Worm (Caenorhabditis elegans) whole organism, L1 larva: ENCODE data around the gene T28D6.3.

Source experiments
- C04F5.9 ChIP-seq: sonication (generic microtip); optimal IDR thresholded peaks from 2 replicates; lab custom pipeline; 2016; ENCODE audit warnings: missing genetic modification characterization, missing compliant biosample characterization
- C34B4.2 ChIP-seq: sonication (generic microtip); optimal IDR thresholded peaks from 2 replicates; lab custom pipeline; 2017; ENCODE audit warnings: mild to moderate bottlenecking, missing genetic modification characterization, missing compliant biosample characterization
- aha-1 ChIP-seq: fragments of 150-350 bp; optimal IDR thresholded peaks from 2 replicates; lab custom pipeline; 2014; ENCODE audit warnings: missing biosample characterization, missing genetic modification characterization
- alr-1 ChIP-seq: fragments of 200-800 bp; sonication (Bioruptor generic); optimal IDR thresholded peaks from 2 replicates; lab custom pipeline; 2018; ENCODE audit warnings: borderline replicate concordance, mild to moderate bottlenecking, missing genetic modification characterization, missing compliant biosample characterization
- aly-2 ChIP-seq: fragments of 150-350 bp; optimal IDR thresholded peaks from 2 replicates; lab custom pipeline; 2014; ENCODE audit warnings: missing biosample characterization, missing genetic modification characterization
- ceh-8 ChIP-seq: fragments of 200-800 bp; sonication (Bioruptor generic); optimal IDR thresholded peaks from 2 replicates; lab custom pipeline; 2018; ENCODE audit warnings: mild to moderate bottlenecking, missing genetic modification characterization, moderate library complexity, missing compliant biosample characterization
- ceh-82 ChIP-seq, 3 experiments: fragments of 150-350 bp in 1 of 3; sonication (generic microtip) in 2 of 3; optimal IDR thresholded peaks; 2 replicates each; lab custom pipeline; 2014 to 2017; ENCODE audit warnings: missing biosample characterization in 3 of 3, missing genetic modification characterization in 3 of 3
- ceh-88 ChIP-seq: fragments of 200-800 bp; sonication (Bioruptor generic); IDR thresholded peaks from 2 replicates; pipeline ENCODE4 v1.3.6; 2022; ENCODE audit warnings: missing genetic modification characterization, missing compliant biosample characterization
- efl-1 ChIP-seq, 4 experiments: fragments of 150-350 bp; optimal IDR thresholded peaks in 3 of 4; peaks in 1 of 4; 1 replicate in 1 of 4; 2 replicates in 3 of 4; lab custom pipeline; 2014; ENCODE audit warnings: missing biosample characterization in 2 of 4, missing genetic modification characterization in 2 of 4, missing genetic modification reagents in 2 of 4
- elt-2 ChIP-seq: sonication (generic microtip); optimal IDR thresholded peaks from 2 replicates; lab custom pipeline; 2016; ENCODE audit warnings: missing genetic modification characterization, mild to moderate bottlenecking, inconsistent platforms, missing compliant biosample characterization, missing genetic modification reagents
- elt-3 ChIP-seq, 6 experiments: fragments of 150-350 bp in 1 of 6; sonication (generic microtip); optimal IDR thresholded peaks; 2 replicates each; lab custom pipeline; 2017 to 2018; ENCODE audit warnings: missing biosample characterization in 6 of 6, missing genetic modification characterization in 6 of 6, inconsistent platforms in 1 of 6
- fkh-8 ChIP-seq: sonication (generic microtip); optimal IDR thresholded peaks from 2 replicates; lab custom pipeline; 2016; ENCODE audit warnings: mild to moderate bottlenecking, missing genetic modification characterization, missing compliant biosample characterization
- fos-1 ChIP-seq: fragments of 150-350 bp; optimal IDR thresholded peaks from 2 replicates; lab custom pipeline; 2014; ENCODE audit warnings: missing biosample characterization, missing genetic modification characterization
- grh-1 ChIP-seq: fragments of 200-800 bp; sonication (Bioruptor generic); IDR thresholded peaks from 2 replicates; pipeline ENCODE4 v1.3.6; 2022; ENCODE audit warnings: missing genetic modification reagents, missing genetic modification characterization, missing compliant biosample characterization
- hlh-17 ChIP-seq: fragments of 200-800 bp; sonication (Bioruptor generic); optimal IDR thresholded peaks from 2 replicates; lab custom pipeline; 2018; ENCODE audit warnings: missing genetic modification characterization, mild to moderate bottlenecking, missing compliant biosample characterization, moderate library complexity, borderline replicate concordance
- hpl-2 ChIP-seq: fragments of 150-350 bp; optimal IDR thresholded peaks from 2 replicates; lab custom pipeline; 2014; ENCODE audit warnings: missing biosample characterization, missing genetic modification reagents, missing genetic modification characterization
- jun-1 ChIP-seq: fragments of 150-350 bp; optimal IDR thresholded peaks from 2 replicates; lab custom pipeline; 2014; ENCODE audit warnings: missing biosample characterization, missing genetic modification reagents, missing genetic modification characterization
- lin-13 ChIP-seq: fragments of 150-350 bp; optimal IDR thresholded peaks from 2 replicates; lab custom pipeline; 2014; ENCODE audit warnings: missing biosample characterization, missing genetic modification reagents, missing genetic modification characterization
- lin-35 ChIP-seq, 2 experiments: fragments of 150-350 bp; optimal IDR thresholded peaks; 2 replicates each; lab custom pipeline; 2014; ENCODE audit warnings: missing biosample characterization in 2 of 2, missing genetic modification characterization in 2 of 2, missing genetic modification reagents in 2 of 2
- lin-39 ChIP-seq: fragments of 150-350 bp; optimal IDR thresholded peaks from 2 replicates; lab custom pipeline; 2014; ENCODE audit warnings: missing biosample characterization, missing genetic modification reagents, missing genetic modification characterization
- lir-3 ChIP-seq: sonication (generic microtip); optimal IDR thresholded peaks from 2 replicates; lab custom pipeline; 2016; ENCODE audit warnings: mild to moderate bottlenecking, missing genetic modification characterization, moderate library complexity, missing compliant biosample characterization; ENCODE audit not compliant: poor library complexity
- mef-2 ChIP-seq: fragments of 150-350 bp; optimal IDR thresholded peaks from 2 replicates; lab custom pipeline; 2014; ENCODE audit warnings: missing biosample characterization, missing genetic modification characterization
- mep-1 ChIP-seq: fragments of 150-350 bp; optimal IDR thresholded peaks from 2 replicates; lab custom pipeline; 2014; ENCODE audit warnings: missing biosample characterization, missing genetic modification characterization
- nhr-11 ChIP-seq: fragments of 150-350 bp; optimal IDR thresholded peaks from 2 replicates; lab custom pipeline; 2014; ENCODE audit warnings: missing biosample characterization, missing genetic modification characterization
- nhr-12 ChIP-seq: sonication (generic microtip); optimal IDR thresholded peaks from 2 replicates; lab custom pipeline; 2017; ENCODE audit warnings: missing biosample characterization, missing genetic modification characterization
- nhr-19 ChIP-seq: fragments of 200-800 bp; sonication (Bioruptor generic); conservative IDR thresholded peaks from 2 replicates; pipeline ENCODE4 v1.3.6; 2022; ENCODE audit warnings: missing genetic modification characterization, missing compliant biosample characterization
- nhr-28 ChIP-seq: fragments of 150-350 bp; optimal IDR thresholded peaks from 2 replicates; lab custom pipeline; 2014; ENCODE audit warnings: missing biosample characterization, missing genetic modification characterization
- nhr-71 ChIP-seq: sonication (generic microtip); optimal IDR thresholded peaks from 2 replicates; lab custom pipeline; 2016; ENCODE audit warnings: mild to moderate bottlenecking, missing genetic modification characterization, moderate library complexity, missing compliant biosample characterization
- nhr-84 ChIP-seq: sonication (generic microtip); optimal IDR thresholded peaks from 2 replicates; lab custom pipeline; 2017; ENCODE audit warnings: missing biosample characterization, missing genetic modification characterization
- nhr-85 ChIP-seq: sonication (generic microtip); peaks from one replicate; lab custom pipeline; 2016; ENCODE audit warnings: missing genetic modification characterization, inconsistent platforms, missing compliant biosample characterization
- nhr-90 ChIP-seq: sonication (generic microtip); optimal IDR thresholded peaks from 2 replicates; lab custom pipeline; 2016; ENCODE audit warnings: mild to moderate bottlenecking, missing genetic modification characterization, missing compliant biosample characterization; ENCODE audit not compliant: poor library complexity
- pqm-1 ChIP-seq: sonication (generic microtip); optimal IDR thresholded peaks from 3 replicates; lab custom pipeline; 2017; ENCODE audit warnings: missing biosample characterization, missing genetic modification characterization
- rnt-1 ChIP-seq: sonication (generic microtip); optimal IDR thresholded peaks from 2 replicates; lab custom pipeline; 2016; ENCODE audit warnings: mild to moderate bottlenecking, missing genetic modification characterization, moderate library complexity, missing compliant biosample characterization
- snu-23 ChIP-seq: sonication (generic microtip); optimal IDR thresholded peaks from 2 replicates; lab custom pipeline; 2016; ENCODE audit warnings: missing genetic modification characterization, missing compliant biosample characterization
- sptf-1 ChIP-seq: fragments of 150-350 bp; optimal IDR thresholded peaks from 2 replicates; lab custom pipeline; 2014; ENCODE audit warnings: missing biosample characterization, missing genetic modification characterization
- tbx-2 ChIP-seq: sonication (generic microtip); optimal IDR thresholded peaks from 2 replicates; lab custom pipeline; 2016; ENCODE audit warnings: missing genetic modification characterization, missing compliant biosample characterization
- unc-130 ChIP-seq: fragments of 150-350 bp; optimal IDR thresholded peaks from 2 replicates; lab custom pipeline; 2017; ENCODE audit warnings: missing biosample characterization, missing genetic modification characterization, inconsistent platforms
- unc-30 ChIP-seq: sonication (generic microtip); optimal IDR thresholded peaks from 2 replicates; lab custom pipeline; 2017; ENCODE audit warnings: missing biosample characterization, missing genetic modification characterization
- unc-62 ChIP-seq: fragments of 150-350 bp; optimal IDR thresholded peaks from 2 replicates; lab custom pipeline; 2014; ENCODE audit warnings: missing biosample characterization, missing genetic modification reagents, missing genetic modification characterization
- unc-86 ChIP-seq: sonication (generic microtip); optimal IDR thresholded peaks from 2 replicates; lab custom pipeline; 2016; ENCODE audit warnings: missing genetic modification characterization, missing compliant biosample characterization
- vab-15 ChIP-seq: sonication (generic microtip); optimal IDR thresholded peaks from 2 replicates; lab custom pipeline; 2017; ENCODE audit warnings: missing genotype, mild to moderate bottlenecking, missing genetic modification characterization, missing compliant biosample characterization
- xbp-1 ChIP-seq: sonication (generic microtip); optimal IDR thresholded peaks from 2 replicates; lab custom pipeline; 2016; ENCODE audit warnings: missing genetic modification characterization, missing compliant biosample characterization
- zip-4 ChIP-seq: fragments of 200-800 bp; sonication (Bioruptor generic); optimal IDR thresholded peaks from 2 replicates; lab custom pipeline; 2018; ENCODE audit warnings: mild to moderate bottlenecking, missing genetic modification characterization, moderate library complexity, missing compliant biosample characterization
- ztf-11 ChIP-seq, 2 experiments: sonication (generic microtip); optimal IDR thresholded peaks; 2 replicates each; lab custom pipeline; 2016 to 2017; ENCODE audit warnings: missing genetic modification characterization in 2 of 2, missing biosample characterization in 1 of 2, missing compliant biosample characterization in 1 of 2
- ztf-4 ChIP-seq: fragments of 150-350 bp; optimal IDR thresholded peaks from 2 replicates; lab custom pipeline; 2014; ENCODE audit warnings: missing biosample characterization, missing genetic modification characterization

T28D6.3 gene

DNA sequence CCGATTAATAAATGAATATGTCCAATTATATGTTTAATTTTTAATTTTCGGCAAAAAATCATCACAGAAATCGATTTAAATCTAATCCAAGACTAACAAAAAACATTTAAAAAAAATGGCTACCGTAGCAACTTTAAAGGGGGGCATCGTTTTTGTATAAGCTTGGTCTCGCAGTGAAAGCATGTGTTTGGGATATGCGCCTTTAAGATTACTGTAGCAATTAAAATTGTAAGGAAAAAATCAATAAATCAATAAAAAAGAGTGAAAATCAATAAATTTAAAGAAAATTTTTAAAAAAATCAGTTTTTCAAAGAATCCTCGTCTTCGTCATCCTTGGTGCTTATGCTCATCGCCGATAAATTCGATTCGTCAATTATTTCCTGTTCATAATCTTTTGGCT lies 22.4 kb upstream of the T28D6.3 start:
- no peak for TF ChIP-seq nhr-28 (tag; lab: Kevin White, UChicago)
- no peak for TF ChIP-seq hlh-17
- TF ChIP-seq unc-62 = no peak
- TF ChIP-seq ceh-88 (GFP tag; lab: Robert Waterston, UW) = no peak

- TF ChIP-seq rnt-1 (no peak), grh-1 (GFP tag; lab: Robert Waterston, UW) (no peak), fos-1 (tag; lab: Kevin White, UChicago) (no peak), elt-2 (tag; lab: Kevin White, UChicago) (no peak), snu-23 (GFP tag; lab: Kevin White, UChicago) (no peak), ceh-82 (tag; optimal IDR thresholded peaks at IDR 0.05; lab: Kevin White, UChicago) (no peak), lin-39 (no peak), nhr-90 (tag; lab: Kevin White, UChicago) (no peak), nhr-11 (tag; lab: Kevin White, UChicago) (no peak), mef-2 (tag; lab: Kevin White, UChicago) (no peak), lin-13 (no peak), ceh-8 (GFP tag; lab: Kevin White, UChicago) (no peak), elt-3 (tag; optimal IDR thresholded peaks at IDR 0.05; lab: Kevin White, UChicago) (no peak), unc-130 (tag; lab: Kevin White, UChicago) (no peak), aha-1 (tag; lab: Kevin White, UChicago) (no peak), zip-4 (GFP tag; lab: Kevin White, UChicago) (no peak), alr-1 (tag; lab: Kevin White, UChicago) (no peak), C34B4.2 (no peak)
Observed at ce11 chrIII:11346383-11346782, 20.2 kb upstream of the T28D6.3 start, which contains the start of gene T28D6.7. T28D6.7 (minus strand) TSS chrIII:11346483.

- TF ChIP-seq nhr-85 (tag; lab: Kevin White, UChicago) (no peak), efl-1 (optimal IDR thresholded peaks at IDR 0.05; lab: Kevin White, UChicago) (no peak), efl-1 (GFP tag; optimal IDR thresholded peaks at IDR 0.05 in 1 of 2; lab: Kevin White, UChicago) (peak in 1 of 2 experiments; percentile 48)
Observed at ce11 chrIII:11350107-11350826, 16.3 kb upstream of the T28D6.3 start.

ce11 chrIII:11352840-11353239 lies 13.7 kb upstream of the T28D6.3 start:
- TF ChIP-seq C04F5.9 (tag; lab: Kevin White, UChicago) (no peak), ceh-8 (GFP tag; lab: Kevin White, UChicago) (no peak), unc-130 (tag; lab: Kevin White, UChicago) (peak; percentile 8), ztf-4 (tag; lab: Kevin White, UChicago) (no peak), nhr-12 (tag; lab: Kevin White, UChicago) (no peak), nhr-28 (tag; lab: Kevin White, UChicago) (no peak), lin-35 (GFP tag; optimal IDR thresholded peaks at IDR 0.05; lab: Kevin White, UChicago) (peak in 1 of 2 experiments; percentile 67), lin-13 (peak; percentile 41), vab-15 (tag; lab: Kevin White, UChicago) (no peak), jun-1 (no peak), nhr-19 (GFP tag; lab: Robert Waterston, UW) (peak; percentile 45), nhr-84 (tag; lab: Kevin White, UChicago) (no peak), pqm-1 (tag; lab: Kevin White, UChicago) (no peak), aly-2 (tag; lab: Kevin White, UChicago) (no peak), unc-30 (tag; lab: Kevin White, UChicago) (no peak), hlh-17 (no peak), C34B4.2 (no peak), lir-3 (tag; lab: Kevin White, UChicago) (no peak), fkh-8 (tag; lab: Kevin White, UChicago) (no peak), xbp-1 (tag; lab: Kevin White, UChicago) (peak; percentile 5), fos-1 (tag; lab: Kevin White, UChicago) (no peak), zip-4 (GFP tag; lab: Kevin White, UChicago) (no peak), unc-86 (tag; lab: Kevin White, UChicago) (no peak), tbx-2 (tag; lab: Kevin White, UChicago) (no peak), sptf-1 (tag; lab: Kevin White, UChicago) (no peak), ztf-11 (tag; optimal IDR thresholded peaks at IDR 0.05; lab: Kevin White, UChicago) (no peak), rnt-1 (peak; percentile 72), hpl-2 (GFP tag; lab: Kevin White, UChicago) (no peak), nhr-71 (tag; lab: Kevin White, UChicago) (peak; percentile 59), elt-2 (tag; lab: Kevin White, UChicago) (peak; percentile 11), mep-1 (peak; percentile 26)
